Fruit fly (Drosophila melanogaster) whole organism, embryonic: Measurements from ENCODE around the gene NimC2.

Experiments used
- ATbp ChIP-seq: fragments of 200-800 bp; sonication (Bioruptor generic); optimal IDR thresholded peaks from 2 replicates; lab custom pipeline; 2017; ENCODE audit warnings: missing biosample characterization, mild to moderate bottlenecking, missing genetic modification characterization, missing genetic modification reagents
- Atf3 ChIP-seq: fragments of 200-800 bp; sonication (Bioruptor generic); optimal IDR thresholded peaks from 3 replicates; lab custom pipeline; 2016; ENCODE audit warnings: missing biosample characterization, missing genetic modification characterization
- B-H2 ChIP-seq: fragments of 200-800 bp; sonication (Bioruptor generic); optimal IDR thresholded peaks from 2 replicates; lab custom pipeline; 2018; ENCODE audit warnings: missing biosample characterization, mild to moderate bottlenecking, missing genetic modification characterization
- CG11560 ChIP-seq: fragments of 200-800 bp; sonication (Bioruptor generic); IDR thresholded peaks from 3 replicates; pipeline ENCODE4 v1.3.6; 2022; ENCODE audit warnings: missing biosample characterization, missing genetic modification characterization
- CG12769 ChIP-seq: fragments of 200-800 bp; sonication (Bioruptor generic); optimal IDR thresholded peaks from 2 replicates; lab custom pipeline; 2019; ENCODE audit warnings: missing biosample characterization, mild to moderate bottlenecking, missing genetic modification characterization, moderate library complexity
- CG12942 ChIP-seq: fragments of 200-800 bp; sonication (Bioruptor generic); optimal IDR thresholded peaks from 3 replicates; lab custom pipeline; 2016; ENCODE audit warnings: missing biosample characterization, missing genetic modification characterization
- CG14667 ChIP-seq: fragments of 200-800 bp; sonication (Bioruptor generic); IDR thresholded peaks from 2 replicates; pipeline ENCODE4 v1.3.6; 2022; ENCODE audit warnings: missing biosample characterization, missing genetic modification characterization
- CG15073 ChIP-seq: fragments of 200-800 bp; sonication (Bioruptor generic); optimal IDR thresholded peaks from 2 replicates; lab custom pipeline; 2016; ENCODE audit warnings: missing biosample characterization, missing genetic modification characterization
- CG18011 ChIP-seq: fragments of 200-800 bp; sonication (Bioruptor generic); optimal IDR thresholded peaks from 2 replicates; lab custom pipeline; 2017; ENCODE audit warnings: missing biosample characterization, missing genetic modification characterization, mild to moderate bottlenecking, moderate library complexity, missing genotype
- CG18619 ChIP-seq: fragments of 200-800 bp; sonication (Bioruptor generic); optimal IDR thresholded peaks from 3 replicates; lab custom pipeline; 2017; ENCODE audit warnings: missing biosample characterization, mild to moderate bottlenecking, missing genetic modification characterization
- CG2129 ChIP-seq: fragments of 200-800 bp; sonication (Bioruptor generic); IDR thresholded peaks from 2 replicates; pipeline ENCODE4 v1.3.6; 2022; ENCODE audit warnings: missing biosample characterization, missing genetic modification characterization; ENCODE audit not compliant: partially characterized antibody
- CG3838 ChIP-seq: fragments of 200-800 bp; sonication (Bioruptor generic); optimal IDR thresholded peaks from 3 replicates; lab custom pipeline; 2016; ENCODE audit warnings: missing biosample characterization, missing genetic modification characterization
- CG4360 ChIP-seq: fragments of 200-800 bp; sonication (Bioruptor generic); IDR thresholded peaks from 2 replicates; pipeline ENCODE4 v1.3.6; 2022; ENCODE audit warnings: missing biosample characterization, missing genetic modification characterization
- CG43689 ChIP-seq: fragments of 200-800 bp; sonication (Bioruptor generic); IDR thresholded peaks from 2 replicates; pipeline ENCODE4 v1.3.6; 2022; ENCODE audit warnings: missing biosample characterization, missing genetic modification characterization
- CG4707 ChIP-seq: fragments of 200-800 bp; sonication (Bioruptor generic); optimal IDR thresholded peaks from 2 replicates; lab custom pipeline; 2018; ENCODE audit warnings: missing biosample characterization, mild to moderate bottlenecking, missing genetic modification characterization, moderate library complexity
- CG6254 ChIP-seq: fragments of 200-800 bp; sonication (Bioruptor generic); optimal IDR thresholded peaks from 3 replicates; lab custom pipeline; 2017; ENCODE audit warnings: mild to moderate bottlenecking, missing biosample characterization, missing genetic modification reagents, missing genetic modification characterization
- CG6689 ChIP-seq: fragments of 200-800 bp; sonication (Bioruptor generic); IDR thresholded peaks from 2 replicates; pipeline ENCODE4 v1.3.6; 2022; ENCODE audit warnings: missing biosample characterization, missing genetic modification characterization
- CG6791 ChIP-seq: fragments of 200-800 bp; sonication (Bioruptor generic); IDR thresholded peaks from 3 replicates; pipeline ENCODE4 v1.3.6; 2022; ENCODE audit warnings: missing biosample characterization, missing genetic modification characterization; ENCODE audit not compliant: partially characterized antibody
- CG7786 ChIP-seq: fragments of 200-800 bp; sonication (Bioruptor generic); optimal IDR thresholded peaks from 2 replicates; lab custom pipeline; 2016; ENCODE audit warnings: missing biosample characterization, missing genetic modification characterization
- CG8089 ChIP-seq: fragments of 200-800 bp; sonication (Bioruptor generic); optimal IDR thresholded peaks from 3 replicates; lab custom pipeline; 2016; ENCODE audit warnings: missing biosample characterization, missing genetic modification characterization
- CG8765 ChIP-seq: fragments of 200-800 bp; sonication (Bioruptor generic); IDR thresholded peaks from 2 replicates; pipeline ENCODE4 v1.3.6; 2022; ENCODE audit warnings: missing biosample characterization, missing genetic modification characterization
- CG9876 ChIP-seq: fragments of 200-800 bp; sonication (Bioruptor generic); optimal IDR thresholded peaks from 2 replicates; lab custom pipeline; 2016; ENCODE audit warnings: missing biosample characterization, missing genetic modification characterization
- D ChIP-seq, 2 experiments: fragments of 200-800 bp in 1 of 2; fragments of >200 bp in 1 of 2; sonication (Bioruptor generic) in 1 of 2; optimal IDR thresholded peaks; 2 replicates in 1 of 2; 3 replicates in 1 of 2; lab custom pipeline; 2017; ENCODE audit warnings: mild to moderate bottlenecking in 1 of 2, missing biosample characterization in 1 of 2, missing genetic modification characterization in 1 of 2, missing genetic modification reagents in 1 of 2
- ERR ChIP-seq: fragments of 200-800 bp; sonication (Bioruptor generic); optimal IDR thresholded peaks from 2 replicates; lab custom pipeline; 2016; ENCODE audit warnings: missing biosample characterization, missing genetic modification characterization
- Ets65A ChIP-seq: fragments of 200-800 bp; sonication (Bioruptor generic); peaks from one replicate; lab custom pipeline; 2016; ENCODE audit warnings: missing biosample characterization, missing genetic modification characterization
- Hr51 ChIP-seq, 2 experiments: fragments of 200-800 bp; sonication (Bioruptor generic); optimal IDR thresholded peaks; 2 replicates in 1 of 2; 3 replicates in 1 of 2; lab custom pipeline; 2016 to 2018; ENCODE audit warnings: missing biosample characterization in 2 of 2, missing genetic modification characterization in 2 of 2, mild to moderate bottlenecking in 1 of 2, moderate library complexity in 1 of 2
- Mad ChIP-seq: fragments of 200-800 bp; sonication (Bioruptor generic); optimal IDR thresholded peaks from 2 replicates; lab custom pipeline; 2016; ENCODE audit warnings: missing biosample characterization, missing genetic modification characterization
- Max ChIP-seq: fragments of 200-800 bp; sonication (Bioruptor generic); optimal IDR thresholded peaks from 2 replicates; lab custom pipeline; 2016; ENCODE audit warnings: missing biosample characterization, mild to moderate bottlenecking, missing genetic modification characterization
- NC2α ChIP-seq: fragments of 200-800 bp; sonication (Bioruptor generic); optimal IDR thresholded peaks from 2 replicates; lab custom pipeline; 2016; ENCODE audit warnings: missing biosample characterization, missing genetic modification characterization
- Ravus ChIP-seq: fragments of 200-800 bp; sonication (Bioruptor generic); IDR thresholded peaks from 2 replicates; pipeline ENCODE4 v1.3.6; 2022; ENCODE audit warnings: missing biosample characterization, missing genetic modification characterization
- Xbp1 ChIP-seq: fragments of 200-800 bp; sonication (Bioruptor generic); optimal IDR thresholded peaks from 3 replicates; lab custom pipeline; 2016; ENCODE audit warnings: missing biosample characterization, mild to moderate bottlenecking, missing genetic modification characterization
- btn ChIP-seq: fragments of 200-800 bp; sonication (Bioruptor generic); optimal IDR thresholded peaks from 2 replicates; lab custom pipeline; 2016; ENCODE audit warnings: missing biosample characterization, missing genetic modification characterization
- crp ChIP-seq, 2 experiments: fragments of 200-800 bp; sonication (Bioruptor generic); optimal IDR thresholded peaks; 2 replicates in 1 of 2; 3 replicates in 1 of 2; lab custom pipeline; 2017; ENCODE audit warnings: missing biosample characterization in 2 of 2, missing genetic modification characterization in 2 of 2, mild to moderate bottlenecking in 1 of 2, moderate library complexity in 1 of 2
- dm ChIP-seq: fragments of 200-800 bp; sonication (Bioruptor generic); optimal IDR thresholded peaks from 3 replicates; lab custom pipeline; 2016; ENCODE audit warnings: missing biosample characterization, missing genetic modification characterization
- dmrt99B ChIP-seq: fragments of 200-800 bp; sonication (Bioruptor generic); optimal IDR thresholded peaks from 2 replicates; lab custom pipeline; 2018; ENCODE audit warnings: missing biosample characterization, mild to moderate bottlenecking, missing genetic modification characterization, moderate library complexity
- fd102C ChIP-seq: fragments of 200-800 bp; sonication (Bioruptor generic); optimal IDR thresholded peaks from 2 replicates; lab custom pipeline; 2018; ENCODE audit warnings: missing biosample characterization, mild to moderate bottlenecking, missing genetic modification characterization, moderate library complexity
- gcm ChIP-seq: fragments of 200-800 bp; sonication (Bioruptor generic); optimal IDR thresholded peaks from 2 replicates; lab custom pipeline; 2019; ENCODE audit warnings: missing biosample characterization, mild to moderate bottlenecking, missing genetic modification characterization, moderate library complexity
- knrl ChIP-seq: fragments of 200-800 bp; sonication (Bioruptor generic); IDR thresholded peaks from 3 replicates; pipeline ENCODE4 v1.3.6; 2022; ENCODE audit warnings: missing biosample characterization, missing genetic modification characterization; ENCODE audit not compliant: partially characterized antibody
- mld ChIP-seq: fragments of 200-800 bp; sonication (Bioruptor generic); IDR thresholded peaks from 3 replicates; pipeline ENCODE4 v1.3.6; 2022; ENCODE audit warnings: missing biosample characterization, missing genetic modification characterization; ENCODE audit not compliant: partially characterized antibody
- nau ChIP-seq: fragments of 200-800 bp; sonication (Bioruptor generic); optimal IDR thresholded peaks from 3 replicates; lab custom pipeline; 2017; ENCODE audit warnings: missing biosample characterization, mild to moderate bottlenecking, missing genetic modification characterization, missing genetic modification reagents
- otp ChIP-seq: fragments of 200-800 bp; sonication (Bioruptor generic); IDR thresholded peaks from 3 replicates; pipeline ENCODE4, ENCODE4 v1.3.6; 2022; ENCODE audit warnings: missing biosample characterization, missing genetic modification characterization
- pb ChIP-seq: fragments of 200-800 bp; sonication (Bioruptor generic); optimal IDR thresholded peaks from 3 replicates; lab custom pipeline; 2016; ENCODE audit warnings: missing biosample characterization, missing genetic modification characterization
- pfk ChIP-seq: fragments of 200-800 bp; sonication (Bioruptor generic); optimal IDR thresholded peaks from 2 replicates; lab custom pipeline; 2018; ENCODE audit warnings: missing biosample characterization, mild to moderate bottlenecking, missing genetic modification characterization, moderate library complexity
- pho ChIP-seq: fragments of 200-800 bp; sonication (Bioruptor generic); optimal IDR thresholded peaks from 2 replicates; lab custom pipeline; 2016; ENCODE audit warnings: missing biosample characterization, missing genetic modification characterization
- repo ChIP-seq: fragments of 200-800 bp; sonication (Bioruptor generic); optimal IDR thresholded peaks from 2 replicates; lab custom pipeline; 2016; ENCODE audit warnings: missing biosample characterization, missing genetic modification characterization
- tap ChIP-seq: fragments of 200-800 bp; optimal IDR thresholded peaks from 3 replicates; lab custom pipeline; 2019; ENCODE audit warnings: missing biosample characterization, mild to moderate bottlenecking, missing genetic modification characterization, moderate library complexity
- ttk ChIP-seq: fragments of 200-800 bp; sonication (Bioruptor generic); IDR thresholded peaks from 2 replicates; pipeline ENCODE4 v2.1.2; 2022; ENCODE audit warnings: missing biosample characterization, missing genetic modification characterization
- wdn ChIP-seq: fragments of 200-800 bp; sonication (Bioruptor generic); IDR thresholded peaks from 2 replicates; pipeline ENCODE4 v1.3.6; 2022; ENCODE audit warnings: missing biosample characterization, missing genetic modification characterization
- z ChIP-seq: fragments of 200-800 bp; sonication (Bioruptor generic); IDR thresholded peaks from 3 replicates; pipeline ENCODE4 v1.3.6; 2022; ENCODE audit warnings: missing biosample characterization, missing genetic modification characterization
- zen2 ChIP-seq: fragments of 200-800 bp; sonication (Bioruptor generic); IDR thresholded peaks from 3 replicates; pipeline ENCODE4 v1.3.6; 2022; ENCODE audit warnings: missing biosample characterization, missing genetic modification characterization; ENCODE audit not compliant: partially characterized antibody
- zfh2 ChIP-seq: fragments of 200-800 bp; sonication (Bioruptor generic); optimal IDR thresholded peaks from 2 replicates; lab custom pipeline; 2016; ENCODE audit warnings: missing biosample characterization, missing genetic modification characterization

Gene NimC2

dm6 chr2L:14024746-14025105 is 44.8 kb downstream of the NimC2 start (continued):
- TF ChIP-seq zen2 (GFP tag; lab: Robert Waterston, UW) (no peak), CG15073 (GFP tag; lab: Kevin White, UChicago) (no peak), CG12769 (no peak), B-H2 (GFP tag; lab: Kevin White, UChicago) (no peak), Atf3 (GFP tag; lab: Kevin White, UChicago) (no peak), CG2129 (GFP tag; lab: Robert Waterston, UW) (no peak), ERR (GFP tag; lab: Kevin White, UChicago) (no peak), CG6689 (GFP tag; lab: Robert Waterston, UW) (peak; percentile 20; the same call in 1 of the 2 replicates), dmrt99B (peak; percentile 65), CG18619 (GFP tag; lab: Kevin White, UChicago) (no peak), nau (no peak), tap (tag; lab: Kevin White, UChicago) (no peak), fd102C (GFP tag; lab: Kevin White, UChicago) (no peak), ATbp (no peak), pb (no peak), D (optimal IDR thresholded peaks at IDR 0.05; lab: Kevin White, UChicago) (no peak), D (GFP tag; optimal IDR thresholded peaks at IDR 0.05; lab: Kevin White, UChicago) (no peak), knrl (GFP tag; lab: Robert Waterston, UW) (no peak), pho (GFP tag; lab: Kevin White, UChicago) (no peak), CG11560 (tag; lab: Robert Waterston, UW) (no peak), CG4707 (GFP tag; lab: Kevin White, UChicago) (no peak), dm (GFP tag; lab: Kevin White, UChicago) (no peak), CG18011 (no peak), gcm (no peak), otp (GFP tag; lab: Robert Waterston, UW) (no peak), CG8765 (GFP tag; lab: Robert Waterston, UW) (no peak), mld (GFP tag; lab: Robert Waterston, UW) (no peak), CG7786 (peak; percentile 39), repo (GFP tag; lab: Kevin White, UChicago) (no peak), Hr51 (GFP tag; optimal IDR thresholded peaks at IDR 0.05; lab: Kevin White, UChicago) (peak in 1 of 2 experiments; percentile 73), ttk (GFP tag; lab: Robert Waterston, UW) (no peak), crp (GFP tag; optimal IDR thresholded peaks at IDR 0.05; lab: Kevin White, UChicago) (no peak), z (no peak), Xbp1 (GFP tag; lab: Kevin White, UChicago) (peak; percentile 52), CG4360 (GFP tag; lab: Robert Waterston, UW) (no peak), CG3838 (GFP tag; lab: Kevin White, UChicago) (no peak), CG6791 (GFP tag; lab: Robert Waterston, UW) (no peak), NC2α (GFP tag; lab: Kevin White, UChicago) (no peak), CG12942 (GFP tag; lab: Kevin White, UChicago) (no peak), Mad (GFP tag; lab: Kevin White, UChicago) (no peak), Ravus (GFP tag; lab: Robert Waterston, UW) (no peak), Ets65A (GFP tag; lab: Kevin White, UChicago) (peak; percentile 77), Max (GFP tag; lab: Kevin White, UChicago) (no peak), btn (no peak), zfh2 (GFP tag; lab: Kevin White, UChicago) (peak; percentile 40), pfk (GFP tag; lab: Kevin White, UChicago) (no peak), CG43689 (GFP tag; lab: Robert Waterston, UW) (no peak), CG8089 (GFP tag; lab: Kevin White, UChicago) (no peak), wdn (GFP tag; lab: Robert Waterston, UW) (no peak), CG9876 (GFP tag; lab: Kevin White, UChicago) (no peak), CG6254 (GFP tag; lab: Kevin White, UChicago) (no peak), CG14667 (GFP tag; lab: Robert Waterston, UW) (peak; percentile 33; the same call in 1 of the 2 replicates)
